Worm (Caenorhabditis elegans) whole organism, young adult: Measurements from ENCODE around the gene pap-2.

Experiments used
- B0019.2 ChIP-seq: fragments of 200-800 bp; sonication (Bioruptor generic); conservative IDR thresholded peaks from 2 replicates; pipeline ENCODE4 v1.3.6; 2022; ENCODE audit warnings: missing genetic modification reagents, missing genetic modification characterization, missing compliant biosample characterization
- B0035.1 ChIP-seq: sonication (generic microtip); optimal IDR thresholded peaks from 2 replicates; lab custom pipeline; 2016; ENCODE audit warnings: missing genetic modification characterization, mild to moderate bottlenecking, missing compliant biosample characterization, missing genotype, missing genetic modification reagents
- B0261.1 ChIP-seq: sonication (generic microtip); optimal IDR thresholded peaks from 2 replicates; lab custom pipeline; 2016; ENCODE audit warnings: mild to moderate bottlenecking, missing genetic modification characterization, moderate library complexity, missing compliant biosample characterization
- C17E4.6 ChIP-seq: fragments of 200-800 bp; sonication (Bioruptor generic); IDR thresholded peaks from 2 replicates; pipeline ENCODE4 v1.3.6; 2022; ENCODE audit warnings: missing genetic modification reagents, missing genetic modification characterization, missing compliant biosample characterization
- F49E8.2 ChIP-seq: sonication (generic microtip); optimal IDR thresholded peaks from 3 replicates; lab custom pipeline; 2017; ENCODE audit warnings: missing genetic modification characterization, mild to moderate bottlenecking, missing compliant biosample characterization, antibody characterized with exemption, moderate library complexity; ENCODE audit not compliant: insufficient read depth
- F52B5.7 ChIP-seq: sonication (generic microtip); optimal IDR thresholded peaks from 2 replicates; lab custom pipeline; 2016; ENCODE audit warnings: mild to moderate bottlenecking, missing genetic modification characterization, missing compliant biosample characterization
- F57A8.1 ChIP-seq: fragments of 200-800 bp; sonication (Bioruptor generic); optimal IDR thresholded peaks from 2 replicates; lab custom pipeline; 2018; ENCODE audit warnings: mild to moderate bottlenecking, missing genetic modification characterization, moderate library complexity, missing compliant biosample characterization
- T07F8.4 ChIP-seq: sonication (generic microtip); optimal IDR thresholded peaks from 2 replicates; lab custom pipeline; 2016; ENCODE audit warnings: mild to moderate bottlenecking, missing genetic modification characterization, moderate library complexity, missing compliant biosample characterization
- T26A5.8 ChIP-seq: sonication (generic microtip); optimal IDR thresholded peaks from 2 replicates; lab custom pipeline; 2016; ENCODE audit warnings: missing genetic modification characterization, missing compliant biosample characterization
- Y53F4B.3 ChIP-seq: fragments of 200-800 bp; sonication (Bioruptor generic); IDR thresholded peaks from 2 replicates; pipeline ENCODE4 v1.3.6; 2022; ENCODE audit warnings: missing genetic modification reagents, missing genetic modification characterization, missing compliant biosample characterization
- Y95B8A.8 ChIP-seq: fragments of 200-800 bp; sonication (Bioruptor generic); IDR thresholded peaks from 2 replicates; pipeline ENCODE4 v1.3.6; 2022; ENCODE audit warnings: missing genetic modification reagents, missing genetic modification characterization, missing compliant biosample characterization
- ama-1 ChIP-seq, 3 experiments: fragments of 150-350 bp in 1 of 3; sonication (generic microtip) in 2 of 3; optimal IDR thresholded peaks; 2 replicates each; lab custom pipeline; 2014 to 2018; ENCODE audit warnings: missing biosample characterization in 2 of 3, missing genetic modification characterization in 2 of 3, missing genetic modification reagents in 2 of 3
- athp-1 ChIP-seq: sonication (generic microtip); optimal IDR thresholded peaks from 2 replicates; lab custom pipeline; 2017; ENCODE audit warnings: mild to moderate bottlenecking, missing genetic modification characterization, missing compliant biosample characterization
- cebp-2 ChIP-seq: fragments of 200-800 bp; sonication (Bioruptor generic); IDR thresholded peaks from 2 replicates; pipeline ENCODE4 v1.3.6; 2022; ENCODE audit warnings: missing genetic modification characterization, missing compliant biosample characterization
- ceh-40 ChIP-seq: fragments of 200-800 bp; sonication (Bioruptor generic); IDR thresholded peaks from 2 replicates; pipeline ENCODE4 v1.3.6; 2022; ENCODE audit warnings: missing genetic modification characterization, missing compliant biosample characterization
- ceh-58 ChIP-seq: fragments of 200-800 bp; sonication (Bioruptor generic); IDR thresholded peaks from 2 replicates; pipeline ENCODE4 v1.3.6; 2022; ENCODE audit warnings: missing genetic modification characterization, missing compliant biosample characterization
- ceh-79 ChIP-seq: sonication (generic microtip); optimal IDR thresholded peaks from 2 replicates; lab custom pipeline; 2017; ENCODE audit warnings: mild to moderate bottlenecking, missing genetic modification characterization, missing compliant biosample characterization
- ceh-91 ChIP-seq: fragments of 200-800 bp; sonication (Bioruptor generic); IDR thresholded peaks from 2 replicates; pipeline ENCODE4 v1.3.6; 2022; ENCODE audit warnings: missing genetic modification reagents, missing genetic modification characterization, missing compliant biosample characterization
- dpl-1 ChIP-seq: fragments of 150-350 bp; optimal IDR thresholded peaks from 2 replicates; lab custom pipeline; 2014; ENCODE audit warnings: missing biosample characterization, missing genetic modification reagents, missing genetic modification characterization
- egrh-3 ChIP-seq: fragments of 200-800 bp; sonication (Bioruptor generic); IDR thresholded peaks from 2 replicates; pipeline ENCODE4 v1.3.6; 2022; ENCODE audit warnings: missing genetic modification reagents, missing genetic modification characterization, missing compliant biosample characterization
- ets-4 ChIP-seq: fragments of 200-800 bp; sonication (Bioruptor generic); optimal IDR thresholded peaks from 2 replicates; lab custom pipeline; 2018; ENCODE audit warnings: mild to moderate bottlenecking, missing genetic modification characterization, missing compliant biosample characterization
- gei-17 ChIP-seq: fragments of 200-800 bp; sonication (Bioruptor generic); optimal IDR thresholded peaks from 2 replicates; lab custom pipeline; 2018; ENCODE audit warnings: mild to moderate bottlenecking, missing genetic modification characterization, missing compliant biosample characterization
- him-1 ChIP-seq: sonication (generic microtip); optimal IDR thresholded peaks from 2 replicates; lab custom pipeline; 2016; ENCODE audit warnings: missing genotype, missing genetic modification reagents, missing genetic modification characterization, missing compliant biosample characterization
- hmg-1.2 ChIP-seq: fragments of 200-800 bp; sonication (Bioruptor generic); IDR thresholded peaks from 2 replicates; pipeline ENCODE4 v1.3.6; 2022; ENCODE audit warnings: missing genetic modification reagents, missing genetic modification characterization, missing compliant biosample characterization
- let-607 ChIP-seq, 2 experiments: fragments of 200-800 bp in 1 of 2; sonication (Bioruptor generic) in 1 of 2; sonication (generic microtip) in 1 of 2; optimal IDR thresholded peaks; 2 replicates each; lab custom pipeline; 2016 to 2018; ENCODE audit warnings: mild to moderate bottlenecking in 2 of 2, missing compliant biosample characterization in 2 of 2, missing genetic modification characterization in 2 of 2, moderate library complexity in 2 of 2, missing genotype in 1 of 2
- lin-40 ChIP-seq: sonication (generic microtip); optimal IDR thresholded peaks from 2 replicates; lab custom pipeline; 2016; ENCODE audit warnings: missing genetic modification characterization, mild to moderate bottlenecking, missing compliant biosample characterization, missing genotype, missing genetic modification reagents
- lsy-27 ChIP-seq: sonication (generic microtip); optimal IDR thresholded peaks from 2 replicates; lab custom pipeline; 2017; ENCODE audit warnings: missing genetic modification characterization, mild to moderate bottlenecking, missing compliant biosample characterization, antibody characterized with exemption, missing genotype, borderline replicate concordance; ENCODE audit not compliant: insufficient read depth
- madf-10 ChIP-seq: sonication (generic microtip); optimal IDR thresholded peaks from 2 replicates; lab custom pipeline; 2016; ENCODE audit warnings: mild to moderate bottlenecking, missing genetic modification characterization, missing compliant biosample characterization
- madf-6 ChIP-seq: fragments of 200-800 bp; sonication (Bioruptor generic); IDR thresholded peaks from 2 replicates; pipeline ENCODE4 v1.3.6; 2022; ENCODE audit warnings: missing genetic modification reagents, missing genetic modification characterization, missing compliant biosample characterization
- mcd-1 ChIP-seq: fragments of 200-800 bp; sonication (Bioruptor generic); IDR thresholded peaks from 2 replicates; pipeline ENCODE4 v1.3.6; 2022; ENCODE audit warnings: missing genetic modification reagents, missing genetic modification characterization, missing compliant biosample characterization
- mes-4 ChIP-seq: sonication (generic microtip); optimal IDR thresholded peaks from 2 replicates; lab custom pipeline; 2016; ENCODE audit warnings: missing genotype, missing genetic modification characterization, missing compliant biosample characterization
- nhr-27 ChIP-seq: fragments of 200-800 bp; sonication (Bioruptor generic); optimal IDR thresholded peaks from 2 replicates; lab custom pipeline; 2018; ENCODE audit warnings: mild to moderate bottlenecking, missing genetic modification characterization, moderate library complexity, missing compliant biosample characterization
- nhr-80 ChIP-seq: sonication (generic microtip); optimal IDR thresholded peaks from 2 replicates; lab custom pipeline; 2016; ENCODE audit warnings: missing genetic modification characterization, missing compliant biosample characterization
- repo-1 ChIP-seq: sonication (generic microtip); optimal IDR thresholded peaks from 2 replicates; lab custom pipeline; 2017; ENCODE audit warnings: mild to moderate bottlenecking, missing genetic modification characterization, missing compliant biosample characterization
- rpc-1 ChIP-seq, 2 experiments: fragments of 150-350 bp in 1 of 2; sonication (generic microtip) in 1 of 2; optimal IDR thresholded peaks; 2 replicates each; lab custom pipeline; 2014 to 2018; ENCODE audit warnings: missing biosample characterization in 1 of 2, missing genetic modification characterization in 1 of 2, missing genetic modification reagents in 1 of 2, missing genotype in 1 of 2
- sea-2 ChIP-seq: fragments of 200-800 bp; sonication (Bioruptor generic); IDR thresholded peaks from 2 replicates; pipeline ENCODE4 v1.3.6; 2022; ENCODE audit warnings: missing genetic modification characterization, missing compliant biosample characterization
- snpc-1.1 ChIP-seq: sonication (generic microtip); optimal IDR thresholded peaks from 2 replicates; lab custom pipeline; 2017; ENCODE audit warnings: missing genetic modification characterization, mild to moderate bottlenecking, missing compliant biosample characterization, antibody characterized with exemption, moderate library complexity, missing genotype, missing genetic modification reagents; ENCODE audit not compliant: insufficient read depth
- somi-1 ChIP-seq: fragments of 200-800 bp; sonication (Bioruptor generic); optimal IDR thresholded peaks from 2 replicates; lab custom pipeline; 2018; ENCODE audit warnings: mild to moderate bottlenecking, missing genetic modification characterization, missing compliant biosample characterization
- sptf-2 ChIP-seq: fragments of 200-800 bp; sonication (Bioruptor generic); optimal IDR thresholded peaks from 2 replicates; lab custom pipeline; 2018; ENCODE audit warnings: mild to moderate bottlenecking, missing genetic modification characterization, missing compliant biosample characterization
- zfh-2 ChIP-seq: fragments of 200-800 bp; sonication (Bioruptor generic); conservative IDR thresholded peaks from 2 replicates; pipeline ENCODE4 v1.3.6; 2022; ENCODE audit warnings: missing genetic modification reagents, missing genetic modification characterization, missing compliant biosample characterization
- ztf-18 ChIP-seq: sonication (generic microtip); optimal IDR thresholded peaks from 2 replicates; lab custom pipeline; 2016; ENCODE audit warnings: missing genotype, mild to moderate bottlenecking, missing genetic modification characterization, missing compliant biosample characterization

Gene pap-2

DNA sequence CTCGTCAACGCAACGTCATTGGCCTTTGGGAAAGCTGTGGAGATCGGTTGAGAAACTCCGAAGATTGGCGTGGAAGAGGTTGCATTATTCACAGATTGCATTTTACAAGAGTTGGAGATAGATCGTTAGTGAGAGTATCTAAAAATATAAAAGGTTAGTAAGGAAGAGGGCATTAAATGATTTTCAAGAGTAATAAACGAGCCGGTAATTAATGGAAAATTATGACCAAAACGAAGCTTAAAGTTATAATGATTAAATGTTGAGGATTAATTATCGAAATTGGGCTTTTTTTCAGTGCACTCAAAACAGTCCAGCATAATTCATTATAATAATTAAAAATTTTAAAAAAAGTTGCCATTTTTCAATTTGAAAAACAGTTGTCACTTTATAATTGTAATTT, at the start of gene pap-2:
Gene pap-2 (minus strand): TSS at position 101 of the 400 bp plus-strand sequence.
- no peak for TF ChIP-seq ama-1 (optimal IDR thresholded peaks at IDR 0.05; lab: Kevin White, UChicago)
- TF ChIP-seq ama-1 (GFP tag; optimal IDR thresholded peaks at IDR 0.05; lab: Kevin White, UChicago), result no peak
- no peak for TF ChIP-seq ztf-18
- TF ChIP-seq ceh-79 (tag; lab: Kevin White, UChicago), result no peak
- no peak for TF ChIP-seq B0019.2 (GFP tag; lab: Robert Waterston, UW)
- no peak for TF ChIP-seq repo-1 (tag; lab: Kevin White, UChicago)
- TF ChIP-seq athp-1 (tag; lab: Kevin White, UChicago), result no peak
- TF ChIP-seq gei-17 (GFP tag; lab: Kevin White, UChicago), result no peak
- no peak for TF ChIP-seq T07F8.4 (tag; lab: Kevin White, UChicago)
- no peak for TF ChIP-seq madf-10 (tag; lab: Kevin White, UChicago)
- TF ChIP-seq F52B5.7 (tag; lab: Kevin White, UChicago), result no peak
- TF ChIP-seq snpc-1.1 (tag; lab: Kevin White, UChicago), result no peak
- TF ChIP-seq Y95B8A.8, result no peak
- no peak for TF ChIP-seq mcd-1 (GFP tag; lab: Robert Waterston, UW)
- TF ChIP-seq rpc-1 (optimal IDR thresholded peaks at IDR 0.05; lab: Kevin White, UChicago), result no peak
- TF ChIP-seq rpc-1 (tag; optimal IDR thresholded peaks at IDR 0.05; lab: Kevin White, UChicago), result no peak
- TF ChIP-seq ceh-40 (GFP tag; lab: Robert Waterston, UW), result no peak
- no peak for TF ChIP-seq mes-4 (tag; lab: Kevin White, UChicago)
- TF ChIP-seq ets-4 (GFP tag; lab: Kevin White, UChicago), result no peak

- TF ChIP-seq sptf-2 (no peak), somi-1 (GFP tag; lab: Kevin White, UChicago) (no peak), C17E4.6 (no peak), B0035.1 (no peak), nhr-80 (tag; lab: Kevin White, UChicago) (peak; percentile 48), ceh-91 (GFP tag; lab: Robert Waterston, UW) (no peak), zfh-2 (GFP tag; lab: Robert Waterston, UW) (no peak), F57A8.1 (GFP tag; lab: Kevin White, UChicago) (no peak), let-607 (tag; optimal IDR thresholded peaks at IDR 0.05; lab: Kevin White, UChicago) (peak in 1 of 2 experiments; percentile 7), dpl-1 (GFP tag; lab: Kevin White, UChicago) (no peak)
Observed at ce11 chrII:9658915-9659314, 49.7 kb upstream of the pap-2 start, which contains the start of gene ZK1320.2. ZK1320.2 (minus strand) TSS chrII:9659002.

DNA sequence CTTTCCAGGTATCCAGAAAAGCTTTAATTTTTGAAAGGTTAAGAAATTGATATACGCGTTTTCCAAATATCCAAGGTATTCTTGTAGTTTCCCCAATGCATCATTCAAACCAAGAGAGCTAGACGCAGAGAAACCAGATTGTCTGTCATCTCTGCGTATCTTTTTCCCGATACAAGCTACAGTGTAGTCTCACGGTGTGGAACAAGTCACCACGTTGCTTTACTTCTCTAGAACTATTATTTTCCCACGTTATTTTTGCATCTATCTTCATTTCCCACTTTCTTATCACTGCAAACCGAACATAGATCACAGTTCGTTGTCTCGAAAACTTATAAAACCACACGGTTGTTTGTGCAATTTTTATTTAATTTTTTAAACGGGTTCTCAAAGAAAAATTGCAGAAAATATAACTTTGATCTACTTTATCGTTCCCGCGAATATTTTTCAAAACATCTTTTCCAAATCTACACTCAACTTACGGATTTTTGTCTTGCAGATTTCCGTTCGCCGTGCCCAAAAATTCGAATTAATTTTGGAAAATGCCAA, 47.1 kb upstream of the pap-2 start, which contains the start of gene gstk-1:
Gene gstk-1 (plus strand): TSS at position 496 of the 546 bp plus-strand sequence.
- no peak for TF ChIP-seq madf-6 (GFP tag; lab: Robert Waterston, UW)
- TF ChIP-seq lin-40, result peak; percentile 17
- peak; percentile 53 for TF ChIP-seq nhr-80 (tag; lab: Kevin White, UChicago)
- peak; percentile 26; the same call in 1 of the 2 replicates for TF ChIP-seq hmg-1.2 (GFP tag; lab: Robert Waterston, UW)

DNA sequence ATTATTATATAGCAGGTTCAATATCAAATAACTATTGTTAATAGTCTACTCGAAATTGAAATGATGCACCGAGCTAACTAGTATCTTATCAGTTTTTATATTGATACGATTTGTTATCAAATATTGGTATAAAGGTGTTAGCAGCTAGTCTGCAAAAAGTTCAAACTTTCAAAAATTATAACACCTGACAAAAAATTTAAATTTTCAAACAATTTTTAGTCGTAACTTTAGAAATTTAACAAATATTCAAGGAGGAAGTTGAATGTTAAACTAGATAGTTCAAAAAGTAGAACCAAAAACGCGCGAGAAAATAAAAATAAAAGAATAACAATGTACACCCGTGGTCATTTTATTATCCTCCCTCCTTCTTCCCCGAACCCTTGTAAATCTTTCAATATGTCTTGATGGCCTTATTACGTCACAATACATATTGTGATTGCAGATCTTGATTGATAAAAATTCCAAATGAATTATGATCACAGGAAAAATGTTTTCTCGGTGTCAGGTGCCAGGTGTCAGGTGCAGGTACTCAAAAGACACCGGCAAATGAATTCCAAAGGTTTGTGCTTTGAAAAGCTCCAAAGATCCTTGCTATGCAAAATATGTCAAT, 46.4 kb upstream of the pap-2 start, which contains the start of gene ZK1307.1:
Gene ZK1307.1 (minus strand): TSS at position 51 of the 610 bp plus-strand sequence.
- TF ChIP-seq egrh-3 (GFP tag; lab: Robert Waterston, UW) (no peak), athp-1 (tag; lab: Kevin White, UChicago) (no peak), nhr-27 (tag; lab: Kevin White, UChicago) (no peak), Y53F4B.3 (GFP tag; lab: Robert Waterston, UW) (no peak), lsy-27 (tag; lab: Kevin White, UChicago) (no peak), F49E8.2 (tag; lab: Kevin White, UChicago) (no peak), B0261.1 (no peak), ceh-58 (no peak), sea-2 (no peak), T26A5.8 (tag; lab: Kevin White, UChicago) (no peak), him-1 (tag; lab: Kevin White, UChicago) (no peak), cebp-2 (GFP tag; lab: Robert Waterston, UW) (no peak)
